Worm (Caenorhabditis elegans) whole organism, L2 larva: ENCODE data around the gene fbxb-102.

Source experiments
- F13H6.1 ChIP-seq: sonication (generic microtip); optimal IDR thresholded peaks from 2 replicates; lab custom pipeline; 2016; ENCODE audit warnings: missing genetic modification characterization, missing compliant biosample characterization
- Y55F3AM.14 ChIP-seq: fragments of 200-800 bp; sonication (Bioruptor generic); optimal IDR thresholded peaks from 2 replicates; lab custom pipeline; 2018; ENCODE audit warnings: mild to moderate bottlenecking, missing genetic modification characterization, missing compliant biosample characterization
- ama-1 ChIP-seq: fragments of 150-350 bp; optimal IDR thresholded peaks from 2 replicates; lab custom pipeline; 2018; ENCODE audit warnings: inconsistent platforms
- ceh-82 ChIP-seq: fragments of 150-350 bp; optimal IDR thresholded peaks from 2 replicates; lab custom pipeline; 2014; ENCODE audit warnings: missing biosample characterization, missing genetic modification characterization
- crh-2 ChIP-seq: sonication (generic microtip); optimal IDR thresholded peaks from 2 replicates; lab custom pipeline; 2017; ENCODE audit warnings: missing biosample characterization, missing genetic modification characterization
- egl-27 ChIP-seq: sonication (generic microtip); optimal IDR thresholded peaks from 3 replicates; lab custom pipeline; 2017; ENCODE audit warnings: missing biosample characterization, missing genetic modification reagents, missing genetic modification characterization
- elt-1 ChIP-seq: fragments of 150-350 bp; optimal IDR thresholded peaks from 2 replicates; lab custom pipeline; 2014; ENCODE audit warnings: missing biosample characterization, missing genetic modification characterization
- nhr-237 ChIP-seq: fragments of 150-350 bp; optimal IDR thresholded peaks from 2 replicates; lab custom pipeline; 2014; ENCODE audit warnings: missing biosample characterization, missing genetic modification characterization
- nhr-6 ChIP-seq: fragments of 150-350 bp; optimal IDR thresholded peaks from 2 replicates; lab custom pipeline; 2014; ENCODE audit warnings: missing biosample characterization, missing genetic modification characterization
- peb-1 ChIP-seq: fragments of 150-350 bp; optimal IDR thresholded peaks from 2 replicates; lab custom pipeline; 2014; ENCODE audit warnings: missing biosample characterization, missing genetic modification characterization
- sem-4 ChIP-seq: fragments of 150-350 bp; optimal IDR thresholded peaks from 2 replicates; lab custom pipeline; 2014; ENCODE audit warnings: missing biosample characterization, missing genetic modification reagents, missing genetic modification characterization
- unc-62 ChIP-seq: fragments of 150-350 bp; optimal IDR thresholded peaks from 2 replicates; lab custom pipeline; 2014; ENCODE audit warnings: missing biosample characterization, missing genetic modification reagents, missing genetic modification characterization
- zag-1 ChIP-seq: fragments of 150-350 bp; optimal IDR thresholded peaks from 2 replicates; lab custom pipeline; 2014; ENCODE audit warnings: missing biosample characterization, missing genetic modification characterization

DNA sequence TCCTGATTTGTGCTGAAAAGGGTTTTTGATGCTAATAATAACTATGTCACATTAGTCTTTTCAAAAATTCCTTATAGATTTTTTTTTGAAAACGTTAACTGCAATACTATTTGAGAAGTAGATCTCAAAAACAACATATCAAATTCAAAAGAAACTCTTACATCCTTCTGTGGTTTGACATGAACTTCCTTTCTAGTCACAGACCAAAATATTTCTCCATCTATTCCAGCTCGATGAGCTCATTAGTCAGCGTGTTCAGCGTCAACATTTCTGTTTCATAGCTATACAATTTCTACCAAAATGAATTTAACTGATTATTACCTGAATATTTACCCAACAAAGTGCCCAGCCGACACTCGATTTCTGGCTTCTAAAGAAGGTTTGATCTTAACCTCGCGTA is 25.9 kb downstream of the fbxb-102 start, which contains the start of gene srh-67:
- TF ChIP-seq ama-1 (lab: Kevin White, UChicago) (no peak), egl-27 (tag; lab: Kevin White, UChicago) (no peak), nhr-6 (no peak), ceh-82 (tag; lab: Kevin White, UChicago) (no peak), unc-62 (GFP tag; lab: Kevin White, UChicago) (no peak), peb-1 (tag; lab: Kevin White, UChicago) (no peak), F13H6.1 (no peak), elt-1 (no peak), Y55F3AM.14 (GFP tag; lab: Kevin White, UChicago) (no peak), crh-2 (tag; lab: Kevin White, UChicago) (no peak), zag-1 (tag; lab: Kevin White, UChicago) (no peak), nhr-237 (tag; lab: Kevin White, UChicago) (no peak), sem-4 (tag; lab: Kevin White, UChicago) (no peak)
